Fruit fly (Drosophila melanogaster): ENCODE data around the gene CG13607.

Gene CG13607

dm6 chr3R:24141013-24141592, 25.0 kb upstream of the CG13607 start, which contains the start of gene Kal1 (continued):
- TF ChIP-seq NC2α (GFP tag; optimal IDR thresholded peaks at IDR 0.05) (no peak), zf30C (GFP tag; optimal IDR thresholded peaks at IDR 0.05) (no peak), zen (tag; optimal IDR thresholded peaks at IDR 0.05) (peak; percentile 81), peb (GFP tag; IDR thresholded peaks at IDR 0.05) (peak; percentile 87), Ravus (GFP tag; IDR thresholded peaks at IDR 0.05) (peak; percentile 67; the same call in 1 of the 2 replicates), caup (GFP tag; optimal IDR thresholded peaks at IDR 0.05; ENCODE audit: severe bottlenecking) (peak; percentile 81), CG7745 (tag; optimal IDR thresholded peaks at IDR 0.05) (peak; percentile 32), CG5953 (GFP tag; IDR thresholded peaks at IDR 0.05) (peak; percentile 87), CG4820 (GFP tag; optimal IDR thresholded peaks at IDR 0.05) (peak; percentile 88), usp (GFP tag; optimal IDR thresholded peaks at IDR 0.05) (no peak), CG9797 (GFP tag; optimal IDR thresholded peaks at IDR 0.05) (peak; percentile 46), ci (GFP tag; IDR thresholded peaks at IDR 0.05) (peak; percentile 98), Ada2b (GFP tag; IDR thresholded peaks at IDR 0.05) (peak; percentile 90), sc (optimal IDR thresholded peaks at IDR 0.05) (no peak), sc (GFP tag; optimal IDR thresholded peaks at IDR 0.05) (peak; percentile 93), CG10274 (GFP tag; optimal IDR thresholded peaks at IDR 0.05) (peak; percentile 66), CG11085 (GFP tag; IDR thresholded peaks at IDR 0.05) (0 out of 2 replicates have a peak, but pooled peaks have one; percentile 39), CG6791 (GFP tag; IDR thresholded peaks at IDR 0.05; ENCODE audit: partially characterized antibody) (no peak), sima (GFP tag; optimal IDR thresholded peaks at IDR 0.05) (no peak), CG4282 (GFP tag; optimal IDR thresholded peaks at IDR 0.05) (no peak), CG4707 (GFP tag; optimal IDR thresholded peaks at IDR 0.05) (peak; percentile 96), CG5180 (GFP tag; optimal IDR thresholded peaks at IDR 0.05) (peak; percentile 85), CG7928 (GFP tag; optimal IDR thresholded peaks at IDR 0.05) (peak; percentile 18), CrebB (tag; optimal IDR thresholded peaks at IDR 0.05) (peak; percentile 89), en (GFP tag; optimal IDR thresholded peaks at IDR 0.05) (no peak), Camta (GFP tag; optimal IDR thresholded peaks at IDR 0.05) (peak; percentile 39), psq (GFP tag; optimal IDR thresholded peaks at IDR 0.05) (peak; percentile 45), hth (optimal IDR thresholded peaks at IDR 0.05) (no peak), D19B (GFP tag; optimal IDR thresholded peaks at IDR 0.05) (peak; percentile 30), CG8388 (GFP tag; optimal IDR thresholded peaks at IDR 0.05) (peak; percentile 95), CG2678 (tag; optimal IDR thresholded peaks at IDR 0.05) (peak; percentile 92), CG6254 (GFP tag; optimal IDR thresholded peaks at IDR 0.05) (peak; percentile 95), MESR4 (GFP tag; optimal IDR thresholded peaks at IDR 0.05) (peak; percentile 35), odd (GFP tag; optimal IDR thresholded peaks at IDR 0.05) (peak; percentile 94), dysf (GFP tag; IDR thresholded peaks at IDR 0.05) (peak; percentile 92), trh (GFP tag; optimal IDR thresholded peaks at IDR 0.05) (peak; percentile 52), Dek (tag; optimal IDR thresholded peaks at IDR 0.05) (peak; percentile 61), CG9215 (GFP tag; IDR thresholded peaks at IDR 0.05) (peak; percentile 59), tna (GFP tag; IDR thresholded peaks at IDR 0.05; ENCODE audit: partially characterized antibody) (no peak), bcd (GFP tag; optimal IDR thresholded peaks at IDR 0.05) (peak; percentile 90), CG14441 (GFP tag; IDR thresholded peaks at IDR 0.05) (peak; percentile 90), CG3995 (GFP tag; optimal IDR thresholded peaks at IDR 0.05) (peak; percentile 25), bigmax (GFP tag; optimal IDR thresholded peaks at IDR 0.05) (no peak), amos (GFP tag; IDR thresholded peaks at IDR 0.05; ENCODE audit: partially characterized antibody) (no peak), gsb-n (tag; optimal IDR thresholded peaks at IDR 0.05) (peak; percentile 97), pnt (GFP tag; optimal IDR thresholded peaks at IDR 0.05) (no peak), CG14667 (GFP tag; IDR thresholded peaks at IDR 0.05) (peak; percentile 81), CG13775 (GFP tag; optimal IDR thresholded peaks at IDR 0.05) (peak; percentile 85), CG32772 (GFP tag; IDR thresholded peaks at IDR 0.05) (peak; percentile 93), CG2199 (GFP tag; IDR thresholded peaks at IDR 0.05) (peak; percentile 85; the same call in 2 of the 3 replicates), Ets65A (GFP tag) (peak; percentile 85)
